Fruit fly (Drosophila melanogaster): ENCODE data around the gene mRpS7.

Gene mRpS7

DNA sequence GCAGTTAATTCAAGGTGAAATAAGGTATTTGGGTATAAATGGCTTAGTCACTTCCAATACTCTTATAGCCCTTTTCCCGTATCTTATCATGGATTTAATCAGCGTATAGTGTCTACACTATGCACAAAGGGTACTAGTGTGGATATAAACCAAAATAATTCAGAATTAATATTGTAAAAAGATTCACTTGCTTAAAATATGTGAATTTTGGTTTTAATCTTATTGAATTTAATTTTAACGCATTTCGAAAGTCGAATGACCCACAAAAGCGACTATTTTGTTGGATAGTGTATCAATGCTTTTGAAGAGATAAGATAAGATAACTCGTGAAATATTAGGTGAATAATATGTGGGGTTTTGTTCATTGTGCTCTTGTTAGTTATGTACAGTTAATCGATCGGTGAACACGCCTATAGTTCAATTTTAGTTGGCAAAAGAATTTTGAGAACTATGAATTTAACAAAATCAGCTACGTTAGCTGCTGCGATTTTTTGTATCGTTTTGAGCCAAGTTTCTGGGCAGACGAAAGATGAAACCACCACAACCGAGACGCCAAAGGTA is 4.5 kb upstream of the mRpS7 start, which contains the start of gene CG5096 (continued):
- TF ChIP-seq CG8632 (GFP tag; optimal IDR thresholded peaks at IDR 0.05), result peak; percentile 69
- TF ChIP-seq fd59A (GFP tag; optimal IDR thresholded peaks at IDR 0.05), result no peak
- TF ChIP-seq eg (GFP tag; IDR thresholded peaks at IDR 0.05), result no peak
- no peak for TF ChIP-seq CG32006 (GFP tag; optimal IDR thresholded peaks at IDR 0.05)
- peak; percentile 51 for TF ChIP-seq CG10669 (GFP tag; optimal IDR thresholded peaks at IDR 0.05)
- TF ChIP-seq CG15336 (GFP tag; IDR thresholded peaks at IDR 0.05), result peak; percentile 67
- TF ChIP-seq Hr4 (GFP tag; optimal IDR thresholded peaks at IDR 0.05), result peak; percentile 54
- peak; percentile 72 for TF ChIP-seq Eip75B (GFP tag; optimal IDR thresholded peaks at IDR 0.05)
- TF ChIP-seq Sox15 (GFP tag; optimal IDR thresholded peaks at IDR 0.05), result no peak
- TF ChIP-seq Hr38 (GFP tag; optimal IDR thresholded peaks at IDR 0.05), result no peak
- TF ChIP-seq net (GFP tag; optimal IDR thresholded peaks at IDR 0.05), result no peak
- TF ChIP-seq CG7368 (GFP tag; optimal IDR thresholded peaks at IDR 0.05), result peak; percentile 51
- TF ChIP-seq CG6163 (GFP tag; IDR thresholded peaks at IDR 0.05), result no peak
- TF ChIP-seq CG6792 (GFP tag; optimal IDR thresholded peaks at IDR 0.05), result peak; percentile 69
- TF ChIP-seq Smox (GFP tag; optimal IDR thresholded peaks at IDR 0.05), result no peak
- no peak for TF ChIP-seq Hr39 (GFP tag; optimal IDR thresholded peaks at IDR 0.05)
- peak; percentile 62 for TF ChIP-seq Ets96B (tag; optimal IDR thresholded peaks at IDR 0.05)
- TF ChIP-seq salr (GFP tag; optimal IDR thresholded peaks at IDR 0.05), result no peak
- no peak for TF ChIP-seq CG9139 (GFP tag; optimal IDR thresholded peaks at IDR 0.05)
- no peak for TF ChIP-seq Lpt (GFP tag; optimal IDR thresholded peaks at IDR 0.05)
- no peak for TF ChIP-seq spab (GFP tag; optimal IDR thresholded peaks at IDR 0.05)
- TF ChIP-seq Sox102F (GFP tag; optimal IDR thresholded peaks at IDR 0.05), result no peak
- no peak for TF ChIP-seq CG11294 (GFP tag; IDR thresholded peaks at IDR 0.05)
- TF ChIP-seq CG8119 (GFP tag; IDR thresholded peaks at IDR 0.05), result no peak; the same call in 1 of the 3 replicates
- TF ChIP-seq fd85E (GFP tag; optimal IDR thresholded peaks at IDR 0.05), result no peak

DNA sequence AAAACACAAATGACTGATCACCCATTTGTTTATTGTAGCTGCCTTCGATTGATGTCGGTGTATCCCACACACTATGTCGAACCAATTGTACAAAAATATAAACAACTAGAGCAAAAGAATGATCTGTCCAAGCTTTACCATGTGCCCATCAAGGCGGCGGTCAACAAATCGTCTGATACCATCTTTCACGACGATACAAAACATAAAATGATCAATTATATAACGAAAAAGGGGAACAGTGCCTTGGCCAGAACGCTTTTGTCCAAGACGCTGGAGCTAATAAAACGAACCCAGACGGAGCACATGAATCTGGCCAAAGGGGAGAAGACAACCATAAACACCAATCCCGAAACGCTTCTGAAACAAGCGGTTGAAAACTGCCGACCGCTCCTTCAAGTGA is 362 bp downstream of the mRpS7 start:
- TF ChIP-seq Gug (GFP tag; IDR thresholded peaks at IDR 0.05) (no peak), Eip93F (GFP tag; optimal IDR thresholded peaks at IDR 0.05) (no peak), CG3032 (tag; optimal IDR thresholded peaks at IDR 0.05) (no peak), Ets21C (GFP tag; optimal IDR thresholded peaks at IDR 0.05) (no peak)

DNA sequence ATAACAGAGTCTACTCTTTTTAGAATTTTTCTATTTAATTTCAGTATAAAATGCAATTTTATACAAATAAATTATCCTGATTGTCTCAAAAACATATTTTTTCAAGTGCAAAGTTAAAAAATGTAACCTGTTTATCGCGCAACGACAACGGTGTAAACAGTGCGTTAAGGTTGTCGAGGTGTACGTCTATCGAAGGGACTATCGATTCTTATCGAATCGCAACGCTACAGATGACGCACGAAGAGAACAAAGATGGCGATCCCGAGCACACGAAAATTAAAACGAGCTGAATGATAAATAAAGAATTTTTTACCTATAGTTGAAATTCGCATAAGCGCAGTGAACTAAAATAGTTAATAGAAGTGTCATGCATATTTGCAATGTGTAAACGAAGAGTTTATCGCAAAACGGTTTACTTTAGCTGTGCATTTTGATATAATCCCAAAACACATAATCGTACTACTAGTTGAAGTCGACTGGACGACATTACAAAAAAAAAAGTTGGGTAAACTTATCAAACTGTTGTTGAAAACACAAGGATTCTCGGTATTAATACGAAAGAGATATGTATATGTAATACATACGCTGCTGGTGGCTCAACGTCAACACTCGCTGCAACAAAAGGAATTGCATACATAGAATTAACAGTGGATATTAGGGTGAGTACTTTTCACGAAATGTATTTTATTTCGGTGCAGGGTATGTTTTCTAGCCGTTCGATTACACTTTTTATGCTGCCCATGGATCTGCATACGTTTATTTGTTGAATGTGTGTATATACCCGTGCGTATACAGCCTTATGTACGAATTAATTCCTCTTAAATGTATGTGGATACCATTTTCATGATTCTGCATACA is 1.6 kb downstream of the mRpS7 start, which contains the start of gene da:
TSS of gene da (plus strand) at position 237 of the 858 bp plus-strand sequence.
- TF ChIP-seq CG1621 (tag; optimal IDR thresholded peaks at IDR 0.05), result no peak
- TF ChIP-seq pdm3 (GFP tag; optimal IDR thresholded peaks at IDR 0.05), result peak; percentile 73
- peak in 1 of 2 experiments; percentile 28 for TF ChIP-seq salr (GFP tag; optimal IDR thresholded peaks at IDR 0.05)
- peak; percentile 50 for TF ChIP-seq cyc (GFP tag; optimal IDR thresholded peaks at IDR 0.05)
- TF ChIP-seq Lpt (GFP tag; optimal IDR thresholded peaks at IDR 0.05), result no peak
- peak; percentile 58 for TF ChIP-seq CG31627 (GFP tag; optimal IDR thresholded peaks at IDR 0.05)
- no peak for TF ChIP-seq CG8632 (GFP tag; optimal IDR thresholded peaks at IDR 0.05)
- peak; percentile 44 for TF ChIP-seq topi (GFP tag; optimal IDR thresholded peaks at IDR 0.05)
- TF ChIP-seq lz (GFP tag; optimal IDR thresholded peaks at IDR 0.05), result peak; percentile 61
- no peak for TF ChIP-seq CG32006 (GFP tag; optimal IDR thresholded peaks at IDR 0.05)
- TF ChIP-seq acj6 (GFP tag; optimal IDR thresholded peaks at IDR 0.05), result peak; percentile 38
- TF ChIP-seq CG6276 (GFP tag; optimal IDR thresholded peaks at IDR 0.05), result no peak
- peak; percentile 67 for TF ChIP-seq Eip75B (GFP tag; optimal IDR thresholded peaks at IDR 0.05)
- TF ChIP-seq CG8319 (GFP tag; optimal IDR thresholded peaks at IDR 0.05), result no peak
- TF ChIP-seq CG34406 (GFP tag; optimal IDR thresholded peaks at IDR 0.05), result no peak
- TF ChIP-seq Hr4 (GFP tag; optimal IDR thresholded peaks at IDR 0.05), result peak; percentile 54
- no peak for TF ChIP-seq spab (GFP tag; optimal IDR thresholded peaks at IDR 0.05)
- TF ChIP-seq CG8119 (GFP tag; IDR thresholded peaks at IDR 0.05), result no peak; the same call in 2 of the 3 replicates
- TF ChIP-seq Eip93F (GFP tag; optimal IDR thresholded peaks at IDR 0.05), result peak; percentile 21
- TF ChIP-seq svp (GFP tag), result no peak
- TF ChIP-seq OdsH (GFP tag; optimal IDR thresholded peaks at IDR 0.05), result peak; percentile 58
- peak; percentile 36 for TF ChIP-seq CG6792 (GFP tag; optimal IDR thresholded peaks at IDR 0.05)
- TF ChIP-seq CG11762 (GFP tag; optimal IDR thresholded peaks at IDR 0.05; ENCODE audit: insufficient read depth), result no peak
- peak; percentile 47 for TF ChIP-seq fkh (GFP tag; optimal IDR thresholded peaks at IDR 0.05)
- peak; percentile 17 for TF ChIP-seq Blimp-1 (GFP tag; optimal IDR thresholded peaks at IDR 0.05)
- TF ChIP-seq ss (GFP tag; optimal IDR thresholded peaks at IDR 0.05), result peak in 1 of 2 experiments; percentile 24
- TF ChIP-seq vri (GFP tag; optimal IDR thresholded peaks at IDR 0.05), result peak; percentile 45
- TF ChIP-seq CG6163 (GFP tag; IDR thresholded peaks at IDR 0.05), result no peak

All from whole organism, prepupa.